Fruit fly (Drosophila melanogaster) whole organism, pupa: ENCODE measurements around the gene CG9171.

Source experiments
- CG10348 ChIP-seq: fragments of 200-800 bp; sonication (Bioruptor generic); IDR thresholded peaks from 2 replicates; pipeline ENCODE4 v1.3.6; 2022; ENCODE audit warnings: missing biosample characterization, missing genetic modification characterization
- CG34367 ChIP-seq: fragments of 200-800 bp; sonication (Bioruptor generic); optimal IDR thresholded peaks from 2 replicates; lab custom pipeline; 2018; ENCODE audit warnings: missing biosample characterization, mild to moderate bottlenecking, missing genetic modification characterization
- Snoo ChIP-seq: fragments of 200-800 bp; sonication (Bioruptor generic); optimal IDR thresholded peaks from 3 replicates; lab custom pipeline; 2017; ENCODE audit warnings: missing biosample characterization, mild to moderate bottlenecking, missing genetic modification characterization, inconsistent platforms

- TF ChIP-seq Snoo (tag; lab: Kevin White, UChicago) (peak; percentile 11), CG10348 (no peak), CG34367 (tag; lab: Kevin White, UChicago) (peak; percentile 67)
Measured at dm6 chr2L:5751448-5751847, 48.6 kb downstream of the CG9171 start.
